Fruit fly (Drosophila melanogaster) whole organism, embryonic: ENCODE results near the gene Cep290.

Experiments
- BtbVII ChIP-seq: fragments of 200-800 bp; sonication (Bioruptor generic); optimal IDR thresholded peaks from 3 replicates; lab custom pipeline; 2017; ENCODE audit warnings: missing biosample characterization, mild to moderate bottlenecking, missing genetic modification characterization
- CG1024 ChIP-seq: fragments of 200-800 bp; sonication (Bioruptor generic); IDR thresholded peaks from 2 replicates; pipeline ENCODE4 v1.3.6; 2022; ENCODE audit warnings: missing biosample characterization, missing genetic modification characterization
- CG14710 ChIP-seq: fragments of 200-800 bp; sonication (Bioruptor generic); optimal IDR thresholded peaks from 3 replicates; lab custom pipeline; 2019; ENCODE audit warnings: missing biosample characterization, mild to moderate bottlenecking, missing genetic modification characterization, moderate library complexity
- CG15011 ChIP-seq: fragments of 200-800 bp; sonication (Bioruptor generic); optimal IDR thresholded peaks from 3 replicates; lab custom pipeline; 2018; ENCODE audit warnings: missing biosample characterization, mild to moderate bottlenecking, missing genetic modification characterization
- CG1792 ChIP-seq: fragments of 200-800 bp; sonication (Bioruptor generic); optimal IDR thresholded peaks from 2 replicates; lab custom pipeline; 2016; ENCODE audit warnings: missing biosample characterization, missing genetic modification characterization
- CG18011 ChIP-seq: fragments of 200-800 bp; sonication (Bioruptor generic); optimal IDR thresholded peaks from 2 replicates; lab custom pipeline; 2017; ENCODE audit warnings: missing biosample characterization, missing genetic modification characterization, mild to moderate bottlenecking, moderate library complexity, missing genotype
- CG18599 ChIP-seq: fragments of 200-800 bp; sonication (Bioruptor generic); optimal IDR thresholded peaks from 3 replicates; lab custom pipeline; 2017; ENCODE audit warnings: missing biosample characterization, missing genetic modification characterization, mild to moderate bottlenecking, moderate library complexity, missing genetic modification reagents
- CG2129 ChIP-seq: fragments of 200-800 bp; sonication (Bioruptor generic); IDR thresholded peaks from 2 replicates; pipeline ENCODE4 v1.3.6; 2022; ENCODE audit warnings: missing biosample characterization, missing genetic modification characterization; ENCODE audit not compliant: partially characterized antibody
- CG31388 ChIP-seq: fragments of 200-800 bp; sonication (Bioruptor generic); optimal IDR thresholded peaks from 2 replicates; lab custom pipeline; 2016; ENCODE audit warnings: missing biosample characterization, missing genetic modification characterization
- CG42726 ChIP-seq: fragments of 200-800 bp; sonication (Bioruptor generic); IDR thresholded peaks from 2 replicates; pipeline ENCODE4 v1.3.6; 2022; ENCODE audit warnings: missing biosample characterization, missing genetic modification characterization; ENCODE audit not compliant: partially characterized antibody
- CG4854 ChIP-seq: fragments of 200-800 bp; sonication (Bioruptor generic); optimal IDR thresholded peaks from 2 replicates; lab custom pipeline; 2016; ENCODE audit warnings: missing biosample characterization, missing genetic modification characterization, inconsistent platforms
- CG8290 ChIP-seq, 3 experiments: fragments of 200-800 bp; sonication (Bioruptor generic); optimal IDR thresholded peaks; 2 replicates each; lab custom pipeline; 2016 to 2019; ENCODE audit warnings: missing biosample characterization in 3 of 3, missing genetic modification characterization in 3 of 3, mild to moderate bottlenecking in 2 of 3, moderate library complexity in 1 of 3
- CG9797 ChIP-seq: fragments of 200-800 bp; sonication (Bioruptor generic); optimal IDR thresholded peaks from 3 replicates; lab custom pipeline; 2018; ENCODE audit warnings: missing biosample characterization, mild to moderate bottlenecking, missing genetic modification characterization
- CG9817 ChIP-seq: fragments of 200-800 bp; sonication (Bioruptor generic); optimal IDR thresholded peaks from 2 replicates; lab custom pipeline; 2018; ENCODE audit warnings: missing biosample characterization, mild to moderate bottlenecking, missing genetic modification characterization, moderate library complexity
- Deaf1 ChIP-seq: fragments of 200-800 bp; optimal IDR thresholded peaks from 3 replicates; lab custom pipeline; 2019; ENCODE audit warnings: missing biosample characterization, mild to moderate bottlenecking, missing genetic modification characterization, moderate library complexity
- HLH54F ChIP-seq: fragments of 200-800 bp; sonication (Bioruptor generic); optimal IDR thresholded peaks from 3 replicates; lab custom pipeline; 2016; ENCODE audit warnings: missing biosample characterization, missing genetic modification characterization
- Jarid2 ChIP-seq: fragments of 200-800 bp; sonication (Bioruptor generic); optimal IDR thresholded peaks from 3 replicates; lab custom pipeline; 2017; ENCODE audit warnings: mild to moderate bottlenecking, missing biosample characterization, missing genetic modification reagents, missing genetic modification characterization
- NC2α ChIP-seq: fragments of 200-800 bp; sonication (Bioruptor generic); optimal IDR thresholded peaks from 2 replicates; lab custom pipeline; 2016; ENCODE audit warnings: missing biosample characterization, missing genetic modification characterization
- Rfx ChIP-seq: fragments of 200-800 bp; sonication (Bioruptor generic); IDR thresholded peaks from 2 replicates; pipeline ENCODE4 v1.3.6; 2022; ENCODE audit warnings: missing biosample characterization, missing genetic modification characterization
- Sox100B ChIP-seq: fragments of 200-800 bp; sonication (Bioruptor generic); optimal IDR thresholded peaks from 3 replicates; lab custom pipeline; 2018; ENCODE audit warnings: missing biosample characterization, mild to moderate bottlenecking, missing genetic modification characterization
- TFAM ChIP-seq: fragments of 200-800 bp; sonication (Bioruptor generic); optimal IDR thresholded peaks from 2 replicates; lab custom pipeline; 2017; ENCODE audit warnings: missing biosample characterization, missing genetic modification characterization, inconsistent platforms
- Vsx1 ChIP-seq: fragments of 200-800 bp; sonication (Bioruptor generic); optimal IDR thresholded peaks from 2 replicates; lab custom pipeline; 2017; ENCODE audit warnings: missing biosample characterization, mild to moderate bottlenecking, missing genetic modification characterization, missing genetic modification reagents
- abd-A ChIP-seq: fragments of 200-800 bp; sonication (Bioruptor generic); optimal IDR thresholded peaks from 3 replicates; lab custom pipeline; 2019; ENCODE audit warnings: missing biosample characterization, mild to moderate bottlenecking, missing genetic modification characterization, moderate library complexity
- ac ChIP-seq: fragments of 200-800 bp; sonication (Bioruptor generic); optimal IDR thresholded peaks from 3 replicates; lab custom pipeline; 2017; ENCODE audit warnings: missing biosample characterization, mild to moderate bottlenecking, missing genetic modification characterization
- bigmax ChIP-seq: fragments of 200-800 bp; sonication (Bioruptor generic); optimal IDR thresholded peaks from 2 replicates; lab custom pipeline; 2018; ENCODE audit warnings: missing biosample characterization, mild to moderate bottlenecking, missing genetic modification characterization
- cg ChIP-seq: fragments of 200-800 bp; sonication (Bioruptor generic); optimal IDR thresholded peaks from 3 replicates; lab custom pipeline; 2019; ENCODE audit warnings: missing biosample characterization, mild to moderate bottlenecking, missing genetic modification characterization, moderate library complexity
- chif ChIP-seq, 2 experiments: fragments of 200-800 bp; sonication (Bioruptor generic); optimal IDR thresholded peaks; 3 replicates each; lab custom pipeline; 2016; ENCODE audit warnings: missing biosample characterization in 2 of 2, missing genetic modification characterization in 2 of 2
- crp ChIP-seq, 2 experiments: fragments of 200-800 bp; sonication (Bioruptor generic); optimal IDR thresholded peaks; 2 replicates in 1 of 2; 3 replicates in 1 of 2; lab custom pipeline; 2017; ENCODE audit warnings: missing biosample characterization in 2 of 2, missing genetic modification characterization in 2 of 2, mild to moderate bottlenecking in 1 of 2, moderate library complexity in 1 of 2
- cwo ChIP-seq: fragments of 200-800 bp; sonication (Bioruptor generic); optimal IDR thresholded peaks from 3 replicates; lab custom pipeline; 2017; ENCODE audit warnings: missing biosample characterization, missing genetic modification characterization, mild to moderate bottlenecking, moderate library complexity, missing genetic modification reagents
- danr ChIP-seq: fragments of 200-800 bp; sonication (Bioruptor generic); IDR thresholded peaks from 2 replicates; pipeline ENCODE4 v1.3.6; 2022; ENCODE audit warnings: missing biosample characterization, missing genetic modification characterization
- dysf ChIP-seq: fragments of 200-800 bp; sonication (Bioruptor generic); IDR thresholded peaks from 3 replicates; pipeline ENCODE4 v1.3.6; 2022; ENCODE audit warnings: missing biosample characterization, missing genetic modification characterization
- ems ChIP-seq: fragments of 200-800 bp; sonication (Bioruptor generic); optimal IDR thresholded peaks from 3 replicates; lab custom pipeline; 2016; ENCODE audit warnings: missing biosample characterization, missing genetic modification characterization
- fd96Cb ChIP-seq: fragments of 200-800 bp; sonication (Bioruptor generic); optimal IDR thresholded peaks from 2 replicates; lab custom pipeline; 2018; ENCODE audit warnings: missing biosample characterization, mild to moderate bottlenecking, missing genetic modification characterization, moderate library complexity
- grau ChIP-seq: fragments of 200-800 bp; optimal IDR thresholded peaks from 3 replicates; lab custom pipeline; 2019; ENCODE audit warnings: missing biosample characterization, mild to moderate bottlenecking, missing genetic modification characterization, moderate library complexity
- hbn ChIP-seq: fragments of 200-800 bp; sonication (Bioruptor generic); IDR thresholded peaks from 2 replicates; pipeline ENCODE4 v1.3.6; 2022; ENCODE audit warnings: missing biosample characterization, missing genetic modification characterization; ENCODE audit not compliant: partially characterized antibody
- knrl ChIP-seq: fragments of 200-800 bp; sonication (Bioruptor generic); IDR thresholded peaks from 3 replicates; pipeline ENCODE4 v1.3.6; 2022; ENCODE audit warnings: missing biosample characterization, missing genetic modification characterization; ENCODE audit not compliant: partially characterized antibody
- oc ChIP-seq: fragments of 200-800 bp; sonication (Bioruptor generic); optimal IDR thresholded peaks from 2 replicates; lab custom pipeline; 2018; ENCODE audit warnings: missing biosample characterization, mild to moderate bottlenecking, missing genetic modification characterization, moderate library complexity
- onecut ChIP-seq: fragments of 200-800 bp; sonication (Bioruptor generic); IDR thresholded peaks from 2 replicates; pipeline ENCODE4 v1.3.6; 2022; ENCODE audit warnings: missing biosample characterization, missing genetic modification characterization
- org-1 ChIP-seq: fragments of 200-800 bp; sonication (Bioruptor generic); optimal IDR thresholded peaks from 2 replicates; lab custom pipeline; 2017; ENCODE audit warnings: missing biosample characterization, missing genetic modification characterization
- otp ChIP-seq: fragments of 200-800 bp; sonication (Bioruptor generic); IDR thresholded peaks from 3 replicates; pipeline ENCODE4, ENCODE4 v1.3.6; 2022; ENCODE audit warnings: missing biosample characterization, missing genetic modification characterization
- pita ChIP-seq: fragments of 200-800 bp; sonication (Bioruptor generic); optimal IDR thresholded peaks from 2 replicates; lab custom pipeline; 2017; ENCODE audit warnings: missing biosample characterization, mild to moderate bottlenecking, missing genetic modification characterization
- psq ChIP-seq: fragments of 200-800 bp; sonication (Bioruptor generic); optimal IDR thresholded peaks from 2 replicates; lab custom pipeline; 2017; ENCODE audit warnings: missing biosample characterization, missing genetic modification characterization
- sc ChIP-seq, 3 experiments: fragments of >200 bp in 2 of 3; fragments of 200-800 bp in 1 of 3; sonication (Bioruptor generic) in 1 of 3; optimal IDR thresholded peaks; 2 replicates in 2 of 3; 3 replicates in 1 of 3; lab custom pipeline; 2017; ENCODE audit warnings: mild to moderate bottlenecking in 1 of 3, missing biosample characterization in 1 of 3, missing genetic modification characterization in 1 of 3, missing genetic modification reagents in 1 of 3
- sens-2 ChIP-seq: fragments of 200-800 bp; sonication (Bioruptor generic); IDR thresholded peaks from 2 replicates; pipeline ENCODE4 v1.3.6; 2022; ENCODE audit warnings: missing biosample characterization, missing genetic modification characterization
- tin ChIP-seq: fragments of 200-800 bp; sonication (Bioruptor generic); optimal IDR thresholded peaks from 3 replicates; lab custom pipeline; 2016; ENCODE audit warnings: missing biosample characterization, missing genetic modification characterization
- usp ChIP-seq: fragments of >200 bp; optimal IDR thresholded peaks from 2 replicates; lab custom pipeline; 2017; ENCODE audit warnings: missing biosample characterization, missing genetic modification characterization
- wor ChIP-seq: fragments of 200-800 bp; sonication (Bioruptor generic); IDR thresholded peaks from 2 replicates; pipeline ENCODE4 v1.3.6; 2022; ENCODE audit warnings: missing biosample characterization, missing genetic modification characterization

Cep290 gene

DNA sequence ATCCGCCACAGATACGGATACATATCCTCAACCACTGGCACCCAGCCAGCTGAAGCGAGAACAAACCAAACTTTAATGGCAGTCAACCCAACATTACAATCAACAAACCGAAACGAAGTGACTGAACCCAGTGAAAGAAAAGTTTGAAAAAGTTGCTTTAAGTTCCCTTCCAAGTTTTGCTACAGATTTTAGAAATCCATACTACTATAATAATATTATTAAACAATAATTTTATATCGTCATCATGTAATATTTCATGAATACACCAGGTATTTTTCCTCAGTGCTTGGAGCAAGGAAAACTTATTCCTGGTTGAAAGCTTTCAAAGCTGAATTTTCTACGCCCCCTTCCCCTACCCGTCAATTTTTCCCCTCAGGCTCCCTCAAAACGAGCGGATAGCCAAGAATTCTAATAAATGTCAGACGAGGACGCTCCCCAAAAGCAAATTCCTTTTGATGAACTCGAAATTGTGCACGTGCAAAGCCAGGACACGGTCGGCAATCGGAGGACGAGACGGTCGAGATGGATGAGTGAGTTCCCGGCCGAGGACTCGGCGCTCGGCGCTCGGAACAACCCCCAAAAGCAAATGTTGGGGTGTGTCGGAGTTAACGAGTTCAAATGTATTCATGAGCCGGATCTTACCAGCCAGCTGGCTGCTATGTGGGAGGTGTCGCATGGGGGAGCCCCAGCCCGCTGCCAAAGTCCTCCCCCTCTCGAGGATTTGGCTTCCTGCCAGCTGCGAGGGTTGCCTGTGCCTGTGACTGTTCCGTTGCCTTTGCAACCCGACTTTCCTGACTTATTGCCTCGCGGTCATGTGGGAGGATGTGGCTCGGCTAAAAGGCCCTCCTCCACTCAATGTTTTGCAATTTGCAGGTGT lies 46.6 kb upstream of the Cep290 start (continued):
- TF ChIP-seq CG4854 (GFP tag; lab: Kevin White, UChicago): no peak
- TF ChIP-seq danr (GFP tag; lab: Robert Waterston, UW): no peak
- TF ChIP-seq fd96Cb (tag; lab: Kevin White, UChicago): peak; percentile 69
- no peak for TF ChIP-seq otp (GFP tag; lab: Robert Waterston, UW)
- no peak for TF ChIP-seq NC2α (GFP tag; lab: Kevin White, UChicago)
- TF ChIP-seq oc (tag; lab: Kevin White, UChicago): no peak
- TF ChIP-seq bigmax (GFP tag; lab: Kevin White, UChicago): no peak
- TF ChIP-seq Deaf1 (tag; lab: Kevin White, UChicago): peak; percentile 86
- TF ChIP-seq ems (GFP tag; lab: Kevin White, UChicago): no peak
- no peak for TF ChIP-seq crp (GFP tag; optimal IDR thresholded peaks at IDR 0.05; lab: Kevin White, UChicago)
- TF ChIP-seq psq (GFP tag; lab: Kevin White, UChicago): no peak
- no peak for TF ChIP-seq sc (optimal IDR thresholded peaks at IDR 0.05; lab: Kevin White, UChicago)
- TF ChIP-seq sc (GFP tag; optimal IDR thresholded peaks at IDR 0.05; lab: Kevin White, UChicago): no peak
- peak; percentile 81 for TF ChIP-seq Rfx (GFP tag; lab: Robert Waterston, UW)
- peak; percentile 62 for TF ChIP-seq onecut (GFP tag; lab: Robert Waterston, UW)
- no peak for TF ChIP-seq CG1792 (GFP tag; lab: Kevin White, UChicago)
- peak; percentile 43 for TF ChIP-seq org-1
- TF ChIP-seq abd-A (tag; lab: Kevin White, UChicago): peak; percentile 85
- TF ChIP-seq CG9817: peak; percentile 6
- no peak for TF ChIP-seq CG8290 (GFP tag; optimal IDR thresholded peaks at IDR 0.05; lab: Kevin White, UChicago)
- no peak for TF ChIP-seq CG8290 (tag; optimal IDR thresholded peaks at IDR 0.05; lab: Kevin White, UChicago)
- TF ChIP-seq HLH54F (GFP tag; lab: Kevin White, UChicago): no peak
- no peak for TF ChIP-seq CG31388 (GFP tag; lab: Kevin White, UChicago)
- no peak for TF ChIP-seq chif (GFP tag; optimal IDR thresholded peaks at IDR 0.05; lab: Kevin White, UChicago)
- TF ChIP-seq CG42726: no peak
- no peak for TF ChIP-seq knrl (GFP tag; lab: Robert Waterston, UW)
- TF ChIP-seq CG2129 (GFP tag; lab: Robert Waterston, UW): no peak
- TF ChIP-seq cg (GFP tag; lab: Kevin White, UChicago): no peak
- peak; percentile 59 for TF ChIP-seq grau (tag; lab: Kevin White, UChicago)
- TF ChIP-seq CG9797 (GFP tag; lab: Kevin White, UChicago): no peak
- TF ChIP-seq CG15011: peak; percentile 47
- TF ChIP-seq wor (GFP tag; lab: Robert Waterston, UW): no peak
- no peak; the same call in 1 of the 2 replicates for TF ChIP-seq CG1024
- no peak for TF ChIP-seq CG18011
- TF ChIP-seq dysf (GFP tag; lab: Robert Waterston, UW): peak; percentile 80
- no peak for TF ChIP-seq Jarid2 (GFP tag; lab: Kevin White, UChicago)
- peak; percentile 33 for TF ChIP-seq CG14710 (tag; lab: Kevin White, UChicago)
- peak; percentile 51 for TF ChIP-seq tin
- TF ChIP-seq ac: no peak
- peak; percentile 90 for TF ChIP-seq CG18599 (GFP tag; lab: Kevin White, UChicago)
- TF ChIP-seq cwo (GFP tag; lab: Kevin White, UChicago): peak; percentile 72
- peak; percentile 28 for TF ChIP-seq Vsx1 (GFP tag; lab: Kevin White, UChicago)
- no peak for TF ChIP-seq sens-2 (GFP tag; lab: Robert Waterston, UW)
- TF ChIP-seq hbn (GFP tag; lab: Robert Waterston, UW): no peak
- peak; percentile 76 for TF ChIP-seq BtbVII (GFP tag; lab: Kevin White, UChicago)
- no peak for TF ChIP-seq TFAM (GFP tag; lab: Kevin White, UChicago)
- TF ChIP-seq pita (GFP tag; lab: Kevin White, UChicago): no peak
- peak; percentile 63 for TF ChIP-seq Sox100B (GFP tag; lab: Kevin White, UChicago)
- TF ChIP-seq usp (GFP tag; lab: Kevin White, UChicago): no peak
